Worm (Caenorhabditis elegans) whole organism, L3 larva: ENCODE data around the gene srh-72.

Experiments
- R02D3.7 ChIP-seq: fragments of 150-350 bp; optimal IDR thresholded peaks from 2 replicates; lab custom pipeline; 2014; ENCODE audit warnings: missing biosample characterization, missing genetic modification characterization
- ZK546.5 ChIP-seq: sonication (generic microtip); optimal IDR thresholded peaks from 2 replicates; lab custom pipeline; 2017; ENCODE audit warnings: missing biosample characterization, missing genetic modification characterization
- ama-1 ChIP-seq: fragments of 150-350 bp; optimal IDR thresholded peaks from 2 replicates; lab custom pipeline; 2018
- ceh-28 ChIP-seq: fragments of 150-350 bp; optimal IDR thresholded peaks from 2 replicates; lab custom pipeline; 2014; ENCODE audit warnings: missing biosample characterization, missing genetic modification reagents, missing genetic modification characterization
- ceh-9 ChIP-seq: sonication (generic microtip); optimal IDR thresholded peaks from 2 replicates; lab custom pipeline; 2018; ENCODE audit warnings: missing biosample characterization, missing genetic modification characterization
- daf-12 ChIP-seq: fragments of 150-350 bp; optimal IDR thresholded peaks from 2 replicates; lab custom pipeline; 2014; ENCODE audit warnings: missing biosample characterization, missing genetic modification reagents, missing genetic modification characterization
- elt-1 ChIP-seq: fragments of 150-350 bp; optimal IDR thresholded peaks from 2 replicates; lab custom pipeline; 2014; ENCODE audit warnings: missing biosample characterization, missing genetic modification characterization
- elt-2 ChIP-seq: sonication (generic microtip); optimal IDR thresholded peaks from 2 replicates; lab custom pipeline; 2016; ENCODE audit warnings: missing genetic modification reagents, mild to moderate bottlenecking, missing genetic modification characterization, missing compliant biosample characterization
- elt-3 ChIP-seq, 3 experiments: fragments of 150-350 bp in 1 of 3; sonication (generic microtip) in 2 of 3; optimal IDR thresholded peaks; 2 replicates in 2 of 3; 4 replicates in 1 of 3; lab custom pipeline; 2014 to 2017; ENCODE audit warnings: missing biosample characterization in 3 of 3, missing genetic modification characterization in 3 of 3
- eor-1 ChIP-seq, 2 experiments: fragments of 150-350 bp; optimal IDR thresholded peaks; 2 replicates each; lab custom pipeline; 2014 to 2018; ENCODE audit warnings: missing biosample characterization in 2 of 2, missing genetic modification characterization in 2 of 2
- fkh-10 ChIP-seq: sonication (generic microtip); optimal IDR thresholded peaks from 2 replicates; lab custom pipeline; 2017; ENCODE audit warnings: missing biosample characterization, missing genetic modification reagents, missing genetic modification characterization
- fkh-2 ChIP-seq: fragments of 150-350 bp; optimal IDR thresholded peaks from 2 replicates; lab custom pipeline; 2014; ENCODE audit warnings: missing biosample characterization, missing genetic modification reagents, missing genetic modification characterization
- fos-1 ChIP-seq: fragments of 150-350 bp; optimal IDR thresholded peaks from 2 replicates; lab custom pipeline; 2014; ENCODE audit warnings: missing biosample characterization, missing genetic modification characterization
- jun-1 ChIP-seq: fragments of 150-350 bp; optimal IDR thresholded peaks from 2 replicates; lab custom pipeline; 2014; ENCODE audit warnings: missing biosample characterization, missing genetic modification reagents, missing genetic modification characterization
- lin-15B ChIP-seq: fragments of 150-350 bp; optimal IDR thresholded peaks from 2 replicates; lab custom pipeline; 2014; ENCODE audit warnings: missing biosample characterization, missing genetic modification characterization
- lin-39 ChIP-seq: fragments of 150-350 bp; optimal IDR thresholded peaks from 2 replicates; lab custom pipeline; 2018; ENCODE audit warnings: missing biosample characterization, missing genetic modification reagents, missing genetic modification characterization
- lsy-12 ChIP-seq: sonication (generic microtip); optimal IDR thresholded peaks from 2 replicates; lab custom pipeline; 2016; ENCODE audit warnings: mild to moderate bottlenecking, missing genetic modification characterization, missing compliant biosample characterization
- mdl-1 ChIP-seq: fragments of 150-350 bp; optimal IDR thresholded peaks from 2 replicates; lab custom pipeline; 2014; ENCODE audit warnings: missing biosample characterization, missing genetic modification characterization
- nfya-1 ChIP-seq: sonication (generic microtip); optimal IDR thresholded peaks from 2 replicates; lab custom pipeline; 2017; ENCODE audit warnings: missing genetic modification characterization, mild to moderate bottlenecking, missing compliant biosample characterization, antibody characterized with exemption, moderate library complexity; ENCODE audit not compliant: insufficient read depth
- nhr-11 ChIP-seq: fragments of 150-350 bp; optimal IDR thresholded peaks from 2 replicates; lab custom pipeline; 2014; ENCODE audit warnings: missing biosample characterization, missing genetic modification characterization
- nhr-12 ChIP-seq: fragments of 150-350 bp; optimal IDR thresholded peaks from 2 replicates; lab custom pipeline; 2014; ENCODE audit warnings: missing biosample characterization, missing genetic modification characterization
- nhr-23 ChIP-seq: fragments of 150-350 bp; optimal IDR thresholded peaks from 2 replicates; lab custom pipeline; 2014; ENCODE audit warnings: missing biosample characterization, missing genetic modification reagents, missing genetic modification characterization
- nhr-237 ChIP-seq: fragments of 150-350 bp; optimal IDR thresholded peaks from 2 replicates; lab custom pipeline; 2014; ENCODE audit warnings: missing biosample characterization, missing genetic modification characterization
- nhr-25 ChIP-seq: sonication (generic microtip); optimal IDR thresholded peaks from 2 replicates; lab custom pipeline; 2017; ENCODE audit warnings: missing biosample characterization, missing genetic modification characterization
- nhr-28 ChIP-seq: fragments of 150-350 bp; optimal IDR thresholded peaks from 2 replicates; lab custom pipeline; 2014; ENCODE audit warnings: missing biosample characterization, missing genetic modification characterization
- nhr-67 ChIP-seq: fragments of 150-350 bp; optimal IDR thresholded peaks from 2 replicates; lab custom pipeline; 2014; ENCODE audit warnings: missing biosample characterization, missing genetic modification characterization
- nhr-76 ChIP-seq: fragments of 150-350 bp; sonication (generic microtip); optimal IDR thresholded peaks from 5 replicates; lab custom pipeline; 2014; ENCODE audit warnings: missing biosample characterization, missing genetic modification characterization
- nhr-77 ChIP-seq: fragments of 150-350 bp; optimal IDR thresholded peaks from 2 replicates; lab custom pipeline; 2014; ENCODE audit warnings: missing biosample characterization, missing genetic modification characterization
- pha-4 ChIP-seq: fragments of 150-350 bp; optimal IDR thresholded peaks from 2 replicates; lab custom pipeline; 2014; ENCODE audit warnings: missing biosample characterization, missing genetic modification reagents, missing genetic modification characterization
- pqm-1 ChIP-seq: fragments of 150-350 bp; optimal IDR thresholded peaks from 2 replicates; lab custom pipeline; 2017; ENCODE audit warnings: missing biosample characterization, missing genetic modification characterization, inconsistent platforms
- skn-1 ChIP-seq: fragments of 150-350 bp; optimal IDR thresholded peaks from 2 replicates; lab custom pipeline; 2014; ENCODE audit warnings: missing biosample characterization, missing genetic modification characterization
- snpc-4 ChIP-seq: fragments of 150-350 bp; optimal IDR thresholded peaks from 2 replicates; lab custom pipeline; 2014; ENCODE audit warnings: missing biosample characterization, missing genetic modification characterization
- zag-1 ChIP-seq: fragments of 150-350 bp; optimal IDR thresholded peaks from 2 replicates; lab custom pipeline; 2014; ENCODE audit warnings: missing biosample characterization, missing genetic modification characterization
- ztf-4 ChIP-seq: fragments of 150-350 bp; optimal IDR thresholded peaks from 2 replicates; lab custom pipeline; 2014; ENCODE audit warnings: missing biosample characterization, missing genetic modification characterization

srh-72 gene

DNA sequence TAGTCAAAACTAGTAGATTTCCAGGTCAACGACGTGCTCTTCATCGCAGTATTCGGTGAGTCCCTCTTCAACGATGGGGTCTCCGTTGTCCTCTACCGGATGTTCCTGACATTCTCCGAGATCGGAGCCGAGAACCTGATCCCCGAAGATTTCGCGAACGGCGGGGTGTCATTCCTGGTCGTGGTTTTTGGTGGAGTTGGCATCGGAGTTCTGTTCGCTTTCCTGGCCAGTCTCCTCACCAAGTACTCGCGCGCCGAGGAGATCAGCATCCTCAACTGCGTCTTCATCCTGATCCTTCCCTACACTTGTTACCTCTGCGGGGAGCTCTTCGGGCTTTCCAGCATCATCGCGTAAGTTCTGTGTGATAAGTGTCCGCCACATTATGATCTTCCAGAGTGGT, 32.3 kb upstream of the srh-72 start:
- TF ChIP-seq fkh-10 (GFP tag; lab: Kevin White, UChicago) (no peak), nfya-1 (tag; lab: Kevin White, UChicago) (no peak), ZK546.5 (tag; lab: Kevin White, UChicago) (no peak), nhr-77 (no peak), eor-1 (tag; optimal IDR thresholded peaks at IDR 0.05; lab: Kevin White, UChicago) (no peak), fos-1 (tag; lab: Kevin White, UChicago) (no peak), nhr-28 (tag; lab: Kevin White, UChicago) (no peak), pha-4 (tag; lab: Kevin White, UChicago) (no peak), elt-1 (no peak), jun-1 (tag; lab: Kevin White, UChicago) (no peak), nhr-237 (no peak), nhr-76 (tag; lab: Kevin White, UChicago) (no peak), ztf-4 (tag; lab: Kevin White, UChicago) (no peak), R02D3.7 (no peak), nhr-23 (tag; lab: Kevin White, UChicago) (no peak), snpc-4 (tag; lab: Kevin White, UChicago) (no peak), nhr-67 (no peak), daf-12 (tag; lab: Kevin White, UChicago) (no peak), nhr-25 (tag; lab: Kevin White, UChicago) (no peak), nhr-11 (tag; lab: Kevin White, UChicago) (no peak)

DNA sequence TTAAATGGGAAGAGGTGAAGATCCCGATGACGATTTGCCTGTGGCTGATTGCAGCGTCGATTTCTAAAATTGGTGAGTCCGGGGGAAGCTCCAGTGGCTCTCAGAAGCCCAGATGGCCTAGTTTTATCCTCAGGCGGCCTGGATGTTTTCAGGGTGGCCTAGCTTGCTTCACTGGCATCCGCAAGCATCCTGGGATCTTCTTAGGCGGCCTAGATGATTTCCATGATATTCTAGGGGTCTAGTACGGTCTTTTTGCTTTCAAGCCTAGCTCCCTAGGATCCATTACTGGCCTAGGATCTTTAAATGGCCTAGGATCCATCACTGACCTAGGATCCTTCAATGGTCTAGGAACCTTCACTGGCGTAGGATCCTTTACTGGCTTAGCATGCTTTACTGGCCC, 30.6 kb upstream of the srh-72 start:
- TF ChIP-seq lsy-12 (tag; lab: Kevin White, UChicago) (no peak), elt-3 (tag; optimal IDR thresholded peaks at IDR 0.05; lab: Kevin White, UChicago) (no peak), mdl-1 (tag; lab: Kevin White, UChicago) (no peak), zag-1 (tag; lab: Kevin White, UChicago) (no peak), elt-1 (no peak), nhr-237 (no peak), R02D3.7 (no peak)

DNA sequence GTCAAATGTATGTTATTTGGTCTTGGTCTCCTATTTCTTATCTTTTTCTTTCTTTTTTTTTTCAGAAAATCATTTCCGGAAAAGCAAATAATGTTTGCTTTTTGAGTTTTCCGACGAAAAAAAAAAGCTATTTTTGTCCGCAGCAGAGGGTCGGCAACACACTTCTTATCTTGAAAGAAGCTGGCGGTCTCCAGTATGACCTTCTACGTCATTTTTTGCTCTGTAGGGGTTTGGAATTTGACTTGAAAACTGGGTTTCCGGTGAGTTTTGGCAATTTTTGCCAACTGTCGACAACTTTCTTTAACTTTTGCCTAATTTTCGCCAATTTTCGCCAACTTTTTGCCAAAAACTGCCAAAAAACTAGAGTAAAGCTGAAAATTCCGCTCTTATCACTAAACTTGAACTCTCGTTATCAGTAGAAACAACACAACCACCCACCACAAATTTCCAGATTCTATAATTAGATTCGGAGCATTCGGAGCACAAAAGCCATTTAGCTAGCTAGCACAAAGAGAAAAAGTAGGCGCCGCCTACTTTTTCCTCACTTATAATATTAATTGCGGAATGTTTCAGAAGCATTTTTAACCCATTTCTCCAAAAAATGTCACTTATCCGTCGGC, 30.0 kb upstream of the srh-72 start, which contains the start of gene nhx-6:
nhx-6 (plus strand) TSS at position 570 of the 620 bp plus-strand sequence.
- TF ChIP-seq ztf-4 (tag; lab: Kevin White, UChicago), result no peak
- TF ChIP-seq elt-2 (tag; lab: Kevin White, UChicago), result peak; percentile 66
- peak; percentile 5 for TF ChIP-seq pqm-1

DNA sequence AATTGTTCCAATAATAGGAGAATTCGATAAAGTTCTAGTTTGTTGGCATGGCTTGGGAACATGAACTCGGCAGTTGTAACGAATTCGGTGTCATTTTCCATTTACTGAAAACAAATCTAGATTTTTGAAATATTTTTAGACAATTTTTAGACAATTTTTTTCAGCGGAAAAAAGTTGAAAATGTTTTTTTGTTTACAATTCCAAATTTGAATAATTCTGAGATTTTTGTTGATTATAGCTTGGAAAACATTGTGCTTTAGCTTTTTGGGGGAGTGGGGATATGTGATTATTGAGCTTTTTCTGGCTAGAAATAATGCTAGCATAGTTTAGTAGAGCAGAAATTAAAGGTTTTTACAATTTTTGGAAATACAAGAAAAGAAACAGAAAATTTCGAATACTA, 28.5 kb upstream of the srh-72 start, which contains the start of gene srw-97:
srw-97 (minus strand) TSS at position 101 of the 400 bp plus-strand sequence.
- TF ChIP-seq fos-1 (tag; lab: Kevin White, UChicago), result no peak
- TF ChIP-seq lsy-12 (tag; lab: Kevin White, UChicago), result no peak
- no peak for TF ChIP-seq nhr-23 (tag; lab: Kevin White, UChicago)
- no peak for TF ChIP-seq snpc-4 (tag; lab: Kevin White, UChicago)
- no peak for TF ChIP-seq ama-1 (lab: Kevin White, UChicago)
- TF ChIP-seq fkh-2, result no peak
- TF ChIP-seq ceh-28 (tag; lab: Kevin White, UChicago), result no peak

DNA sequence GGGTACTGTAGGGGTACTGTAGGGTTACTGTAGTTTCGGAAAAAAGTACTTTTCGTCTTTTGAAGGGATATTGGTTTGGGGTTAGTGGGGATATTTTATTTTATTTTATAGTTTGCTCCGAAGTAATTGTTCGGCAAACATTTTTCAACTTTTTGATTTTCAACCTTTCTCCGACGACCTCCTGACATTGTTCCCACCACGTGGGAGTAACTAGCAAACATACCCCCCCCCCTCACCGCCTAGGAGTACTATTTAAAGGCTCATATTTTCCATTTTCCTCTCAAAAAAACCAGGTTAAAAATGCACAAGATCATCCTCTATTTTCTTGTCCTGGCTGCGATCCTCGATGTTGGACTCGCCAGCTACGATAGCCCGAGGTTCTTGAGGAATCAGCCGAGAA, 25.6 kb upstream of the srh-72 start, which contains the start of gene srlf-29:
srlf-29 (plus strand) TSS at position 301 of the 400 bp plus-strand sequence.
- TF ChIP-seq R02D3.7 (no peak), lin-39 (no peak), nhr-28 (tag; lab: Kevin White, UChicago) (no peak), nfya-1 (tag; lab: Kevin White, UChicago) (no peak), fkh-10 (GFP tag; lab: Kevin White, UChicago) (no peak), ztf-4 (tag; lab: Kevin White, UChicago) (no peak), nhr-23 (tag; lab: Kevin White, UChicago) (no peak), nhr-12 (no peak), lin-15B (no peak), ceh-28 (tag; lab: Kevin White, UChicago) (no peak), nhr-77 (no peak), ceh-9 (tag; lab: Kevin White, UChicago) (no peak), lsy-12 (tag; lab: Kevin White, UChicago) (no peak), skn-1 (tag; lab: Kevin White, UChicago) (no peak), nhr-11 (tag; lab: Kevin White, UChicago) (no peak)
